Fruit fly (Drosophila melanogaster) whole organism, prepupa: ENCODE results near the gene Mdh2.

Experiments used
- CG34406 ChIP-seq: fragments of 200-800 bp; sonication (Bioruptor generic); optimal IDR thresholded peaks from 3 replicates; lab custom pipeline; 2016; ENCODE audit warnings: missing biosample characterization, missing genetic modification characterization
- CG4318 ChIP-seq: fragments of 200-800 bp; sonication (Bioruptor generic); optimal IDR thresholded peaks from 3 replicates; lab custom pipeline; 2017; ENCODE audit warnings: missing biosample characterization, mild to moderate bottlenecking, missing genetic modification characterization
- CG6792 ChIP-seq: fragments of 200-800 bp; sonication (Bioruptor generic); optimal IDR thresholded peaks from 3 replicates; lab custom pipeline; 2016; ENCODE audit warnings: missing biosample characterization, missing genetic modification characterization
- net ChIP-seq: fragments of 200-800 bp; sonication (Bioruptor generic); optimal IDR thresholded peaks from 3 replicates; lab custom pipeline; 2016; ENCODE audit warnings: missing biosample characterization, missing genetic modification characterization

- TF ChIP-seq CG4318 (GFP tag; lab: Kevin White, UChicago): no peak
- no peak for TF ChIP-seq CG6792
- no peak for TF ChIP-seq CG34406 (GFP tag; lab: Kevin White, UChicago)
- TF ChIP-seq net: no peak
These were observed 587 bp downstream of the Mdh2 start for dm6 chr3R:18226809-18227157.
